Worm (Caenorhabditis elegans): Measurements from ENCODE around the gene dpy-2.

The dpy-2 gene

DNA sequence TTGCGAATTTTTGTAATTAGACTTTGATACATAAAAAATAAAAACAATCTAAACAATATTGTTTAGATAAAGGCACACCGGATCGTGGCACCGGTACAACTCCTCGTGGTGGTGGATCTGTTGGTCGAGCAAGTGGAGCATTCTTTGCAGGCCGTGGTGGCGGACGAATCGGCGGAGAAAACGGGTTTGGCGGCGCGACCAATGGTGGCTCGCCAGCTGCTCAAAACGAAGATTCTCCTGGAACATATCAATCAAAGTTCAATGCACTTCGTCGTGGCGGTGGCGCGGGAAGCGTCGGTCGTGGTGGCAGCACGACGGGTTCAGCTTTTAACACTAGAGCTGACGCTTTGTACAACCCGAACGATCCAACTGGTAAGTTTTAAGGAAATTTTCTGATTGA is 28.1 kb upstream of the dpy-2 start:
- TF ChIP-seq eyg-1 (tag; optimal IDR thresholded peaks at IDR 0.05), result no peak
- TF ChIP-seq ceh-34 (tag; optimal IDR thresholded peaks at IDR 0.05), result no peak
- TF ChIP-seq mec-3 (tag; optimal IDR thresholded peaks at IDR 0.05; ENCODE audit: borderline replicate concordance), result no peak
- TF ChIP-seq hlh-8 (tag; optimal IDR thresholded peaks at IDR 0.05), result no peak
- no peak for TF ChIP-seq hlh-13 (GFP tag; optimal IDR thresholded peaks at IDR 0.05)
- TF ChIP-seq ceh-18 (tag; optimal IDR thresholded peaks at IDR 0.05), result no peak
- TF ChIP-seq pqm-1 (tag; optimal IDR thresholded peaks at IDR 0.05), result no peak
- TF ChIP-seq T23F11.4 (GFP tag; optimal IDR thresholded peaks at IDR 0.05), result no peak
- TF ChIP-seq nhr-11 (tag; optimal IDR thresholded peaks at IDR 0.05), result no peak

DNA sequence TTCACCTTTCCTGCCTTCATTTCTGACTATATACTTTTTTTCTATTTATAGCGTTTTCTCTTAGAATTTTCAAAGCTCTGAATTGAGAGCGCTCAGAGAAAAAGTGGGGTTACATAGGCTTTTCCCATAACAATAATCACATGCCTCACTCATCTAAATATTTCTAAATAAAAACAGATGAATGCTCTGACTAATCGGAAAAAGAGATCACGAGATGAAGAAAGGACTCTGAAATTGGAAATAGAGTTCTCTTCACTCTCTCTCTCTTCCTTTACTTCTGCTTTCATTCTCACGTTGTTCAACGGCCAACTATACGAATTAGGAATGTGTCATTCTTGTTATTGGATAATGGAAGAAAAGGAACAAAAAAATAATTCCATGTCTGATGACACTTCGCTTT is 25.0 kb upstream of the dpy-2 start:
- no peak for TF ChIP-seq odd-2 (tag; optimal IDR thresholded peaks at IDR 0.05)
- no peak for TF ChIP-seq ceh-2 (tag; optimal IDR thresholded peaks at IDR 0.05)
- no peak for TF ChIP-seq hlh-13 (GFP tag; optimal IDR thresholded peaks at IDR 0.05)
- TF ChIP-seq ceh-45 (GFP tag; IDR thresholded peaks at IDR 0.05), result no peak
- TF ChIP-seq pax-1 (tag; optimal IDR thresholded peaks at IDR 0.05), result no peak
- no peak for TF ChIP-seq nfya-1 (tag; optimal IDR thresholded peaks at IDR 0.05)
- TF ChIP-seq nhr-11 (tag; optimal IDR thresholded peaks at IDR 0.05), result no peak
- no peak for TF ChIP-seq dve-1 (tag; optimal IDR thresholded peaks at IDR 0.05)
- no peak for TF ChIP-seq pha-2 (tag; optimal IDR thresholded peaks at IDR 0.05)

DNA sequence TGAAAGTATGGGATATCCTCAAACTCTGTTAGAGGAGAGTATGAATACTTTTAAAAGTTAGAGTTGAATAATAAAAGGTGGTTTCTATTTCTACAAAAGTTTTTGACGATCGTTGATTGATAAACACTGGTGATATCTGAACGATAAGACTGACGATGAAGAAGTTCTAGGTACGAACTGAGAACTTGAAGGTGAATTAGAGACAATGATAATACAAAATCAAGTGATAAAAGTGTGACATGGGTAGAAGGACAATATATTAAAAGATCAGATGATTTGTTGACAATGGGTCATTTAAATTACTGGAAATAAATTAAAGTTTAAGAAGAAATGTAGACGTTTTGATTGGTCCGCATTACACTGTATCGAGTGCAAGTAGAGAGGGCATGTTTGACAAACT is 18.7 kb upstream of the dpy-2 start, which contains the start of gene C18H9.5:
Gene C18H9.5 (minus strand): TSS at position 179 of the 400 bp plus-strand sequence.
- TF ChIP-seq tbx-7 (tag; optimal IDR thresholded peaks at IDR 0.05) (no peak), ttx-3 (tag; optimal IDR thresholded peaks at IDR 0.05) (no peak), syd-9 (tag; optimal IDR thresholded peaks at IDR 0.05) (no peak), ceh-34 (tag; optimal IDR thresholded peaks at IDR 0.05) (no peak), zip-5 (tag; optimal IDR thresholded peaks at IDR 0.05) (no peak), pag-3 (tag; optimal IDR thresholded peaks at IDR 0.05; ENCODE audit: borderline replicate concordance) (no peak), C38D4.7 (GFP tag; optimal IDR thresholded peaks at IDR 0.05) (no peak), lim-6 (tag; optimal IDR thresholded peaks at IDR 0.05) (no peak), mec-3 (tag; optimal IDR thresholded peaks at IDR 0.05; ENCODE audit: borderline replicate concordance) (no peak), nhr-232 (tag; optimal IDR thresholded peaks at IDR 0.05) (no peak)

DNA sequence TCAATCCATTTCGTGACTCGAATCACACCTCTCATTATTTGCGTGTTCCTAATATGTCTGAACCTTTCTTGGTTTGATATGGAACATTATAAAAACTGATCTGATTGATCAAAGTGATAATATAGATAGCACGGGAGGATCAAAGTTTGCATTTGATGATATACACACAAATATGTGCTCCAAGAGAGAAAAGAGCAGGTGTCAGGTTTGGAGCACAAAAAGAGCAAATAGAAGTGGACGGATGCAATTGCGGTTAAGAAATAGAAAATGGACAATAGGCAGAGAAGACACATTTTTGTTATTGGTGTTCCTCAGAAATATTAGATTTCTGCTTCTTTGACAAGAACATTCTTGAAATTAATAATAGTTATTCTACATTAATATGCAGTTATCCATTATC is 15.3 kb upstream of the dpy-2 start, which contains the start of gene C18H9.1:
Gene C18H9.1 (plus strand): TSS at position 301 of the 400 bp plus-strand sequence.
- TF ChIP-seq unc-3 (GFP tag; conservative IDR thresholded peaks at IDR 0.05) (no peak), unc-3 (tag; optimal IDR thresholded peaks at IDR 0.05) (no peak), pat-9 (tag; optimal IDR thresholded peaks at IDR 0.05) (no peak), sox-2 (GFP tag; IDR thresholded peaks at IDR 0.05) (no peak), fax-1 (tag; optimal IDR thresholded peaks at IDR 0.05) (no peak), ztf-16 (tag; optimal IDR thresholded peaks at IDR 0.05) (no peak), rnt-1 (tag; optimal IDR thresholded peaks at IDR 0.05) (no peak), che-1 (tag; optimal IDR thresholded peaks at IDR 0.05) (no peak), ceh-31 (tag; optimal IDR thresholded peaks at IDR 0.05) (no peak), ceh-34 (tag; optimal IDR thresholded peaks at IDR 0.05) (no peak), hlh-30 (tag; optimal IDR thresholded peaks at IDR 0.05; ENCODE audit: insufficient read depth) (no peak), tbx-7 (tag; optimal IDR thresholded peaks at IDR 0.05) (no peak), ceh-14 (tag; optimal IDR thresholded peaks at IDR 0.05) (no peak)

DNA sequence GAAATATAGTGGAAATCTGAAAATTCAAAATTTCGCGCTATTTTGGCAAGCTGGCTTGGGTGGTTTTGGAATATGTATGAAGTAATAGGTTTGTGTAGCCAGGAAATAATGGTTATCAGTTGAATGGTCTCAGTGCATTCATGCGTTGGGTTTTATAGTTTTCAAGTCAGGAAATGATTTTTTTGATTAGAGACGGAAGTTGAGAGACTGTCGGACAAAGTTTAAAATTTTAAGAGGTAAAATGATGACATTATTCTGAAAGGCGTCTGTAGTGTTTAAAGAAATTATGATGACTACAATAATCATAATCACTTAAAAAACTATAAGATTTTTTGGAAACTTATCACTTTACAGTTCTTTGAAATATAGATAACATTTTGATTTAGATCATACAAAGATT is 12.6 kb upstream of the dpy-2 start, which contains the start of gene C18H9.6:
Gene C18H9.6 (minus strand): TSS at position 129 of the 400 bp plus-strand sequence.
- no peak for TF ChIP-seq elt-4 (tag; optimal IDR thresholded peaks at IDR 0.05)
